Worm (Caenorhabditis elegans) whole organism, mixed stage, embryonic: Measurements from ENCODE around the gene ddx-19.

Experiments used
- M03D4.4 ChIP-seq: sonication (generic microtip); optimal IDR thresholded peaks from 2 replicates; lab custom pipeline; 2017; ENCODE audit warnings: mild to moderate bottlenecking, missing genetic modification characterization, missing compliant biosample characterization
- ceh-39 ChIP-seq: fragments of 150-350 bp; optimal IDR thresholded peaks from 2 replicates; lab custom pipeline; 2014; ENCODE audit warnings: missing biosample characterization, missing genetic modification characterization
- ceh-43 ChIP-seq: fragments of 200-800 bp; sonication (Bioruptor generic); optimal IDR thresholded peaks from 2 replicates; lab custom pipeline; 2018; ENCODE audit warnings: mild to moderate bottlenecking, missing genetic modification characterization, moderate library complexity, missing compliant biosample characterization
- ces-1 ChIP-seq: fragments of 150-350 bp; optimal IDR thresholded peaks from 2 replicates; lab custom pipeline; 2014; ENCODE audit warnings: missing biosample characterization, missing genetic modification reagents, missing genetic modification characterization
- drap-1 ChIP-seq: fragments of 200-800 bp; sonication (Bioruptor generic); optimal IDR thresholded peaks from 3 replicates; lab custom pipeline; 2018; ENCODE audit warnings: mild to moderate bottlenecking, missing genetic modification characterization, missing compliant biosample characterization
- elt-1 ChIP-seq: sonication (generic microtip); optimal IDR thresholded peaks from 2 replicates; lab custom pipeline; 2017; ENCODE audit warnings: missing genetic modification characterization, mild to moderate bottlenecking, missing compliant biosample characterization, antibody characterized with exemption, moderate library complexity, borderline replicate concordance; ENCODE audit not compliant: insufficient read depth
- elt-3 ChIP-seq: fragments of 150-350 bp; optimal IDR thresholded peaks from 2 replicates; lab custom pipeline; 2014; ENCODE audit warnings: missing biosample characterization, missing genetic modification characterization
- flh-1 ChIP-seq: fragments of 200-800 bp; sonication (Bioruptor generic); optimal IDR thresholded peaks from 2 replicates; lab custom pipeline; 2018; ENCODE audit warnings: mild to moderate bottlenecking, missing genetic modification characterization, moderate library complexity, missing compliant biosample characterization
- ham-2 ChIP-seq: fragments of 200-800 bp; sonication (Bioruptor generic); optimal IDR thresholded peaks from 2 replicates; lab custom pipeline; 2018; ENCODE audit warnings: mild to moderate bottlenecking, missing genetic modification characterization, missing compliant biosample characterization
- hlh-1 ChIP-seq: fragments of 150-350 bp; optimal IDR thresholded peaks from 2 replicates; lab custom pipeline; 2014; ENCODE audit warnings: missing biosample characterization, missing genetic modification reagents, missing genetic modification characterization
- lin-13 ChIP-seq: fragments of 150-350 bp; optimal IDR thresholded peaks from 2 replicates; lab custom pipeline; 2014; ENCODE audit warnings: missing biosample characterization, missing genetic modification characterization
- lin-32 ChIP-seq: fragments of 200-800 bp; sonication (Bioruptor generic); optimal IDR thresholded peaks from 2 replicates; lab custom pipeline; 2018; ENCODE audit warnings: mild to moderate bottlenecking, missing genetic modification characterization, missing compliant biosample characterization
- lsy-2 ChIP-seq: fragments of 150-350 bp; optimal IDR thresholded peaks from 2 replicates; lab custom pipeline; 2014; ENCODE audit warnings: missing biosample characterization, missing genetic modification characterization
- mab-5 ChIP-seq: fragments of 150-350 bp; optimal IDR thresholded peaks from 2 replicates; lab custom pipeline; 2014; ENCODE audit warnings: missing biosample characterization, missing genetic modification characterization
- mep-1 ChIP-seq: fragments of 150-350 bp; optimal IDR thresholded peaks from 2 replicates; lab custom pipeline; 2017; ENCODE audit warnings: missing biosample characterization, missing genetic modification reagents, missing genetic modification characterization, inconsistent platforms
- mls-2 ChIP-seq: sonication (generic microtip); optimal IDR thresholded peaks from 2 replicates; lab custom pipeline; 2016; ENCODE audit warnings: mild to moderate bottlenecking, missing genetic modification characterization, moderate library complexity, missing compliant biosample characterization
- nhr-12 ChIP-seq: fragments of 150-350 bp; optimal IDR thresholded peaks from 2 replicates; lab custom pipeline; 2014; ENCODE audit warnings: missing biosample characterization, missing genetic modification characterization
- nhr-2 ChIP-seq: fragments of 150-350 bp; optimal IDR thresholded peaks from 2 replicates; lab custom pipeline; 2014; ENCODE audit warnings: missing biosample characterization, missing genetic modification characterization
- nhr-237 ChIP-seq: fragments of 150-350 bp; optimal IDR thresholded peaks from 2 replicates; lab custom pipeline; 2014; ENCODE audit warnings: missing biosample characterization, missing genetic modification characterization
- nhr-28 ChIP-seq: fragments of 150-350 bp; optimal IDR thresholded peaks from 2 replicates; lab custom pipeline; 2014; ENCODE audit warnings: missing biosample characterization, missing genetic modification characterization
- nhr-76 ChIP-seq: sonication (generic microtip); optimal IDR thresholded peaks from 2 replicates; lab custom pipeline; 2017; ENCODE audit warnings: missing biosample characterization, missing genetic modification characterization
- pha-4 ChIP-seq: fragments of 150-350 bp; optimal IDR thresholded peaks from 2 replicates; lab custom pipeline; 2018; ENCODE audit warnings: missing biosample characterization, missing genetic modification reagents, missing genetic modification characterization
- sem-2 ChIP-seq: fragments of 200-800 bp; sonication (Bioruptor generic); optimal IDR thresholded peaks from 2 replicates; lab custom pipeline; 2018; ENCODE audit warnings: mild to moderate bottlenecking, missing genetic modification characterization, missing compliant biosample characterization
- snpc-4 ChIP-seq: fragments of 150-350 bp; optimal IDR thresholded peaks from 2 replicates; lab custom pipeline; 2014; ENCODE audit warnings: missing biosample characterization, missing genetic modification characterization
- sptf-1 ChIP-seq: sonication (generic microtip); optimal IDR thresholded peaks from 2 replicates; lab custom pipeline; 2017; ENCODE audit warnings: mild to moderate bottlenecking, missing genetic modification characterization, moderate library complexity, missing compliant biosample characterization
- tbx-8 ChIP-seq: fragments of 200-800 bp; sonication (Bioruptor generic); optimal IDR thresholded peaks from 2 replicates; lab custom pipeline; 2018; ENCODE audit warnings: mild to moderate bottlenecking, missing genetic modification characterization, moderate library complexity, missing compliant biosample characterization
- unc-120 ChIP-seq: sonication (generic microtip); optimal IDR thresholded peaks from 2 replicates; lab custom pipeline; 2017; ENCODE audit warnings: missing genetic modification characterization, missing compliant biosample characterization; ENCODE audit not compliant: poor library complexity, severe bottlenecking
- unc-39 ChIP-seq: fragments of 150-350 bp; optimal IDR thresholded peaks from 2 replicates; lab custom pipeline; 2014; ENCODE audit warnings: missing biosample characterization, missing genetic modification characterization
- unc-62 ChIP-seq: fragments of 150-350 bp; optimal IDR thresholded peaks from 2 replicates; lab custom pipeline; 2014; ENCODE audit warnings: missing biosample characterization, missing genetic modification reagents, missing genetic modification characterization
- zip-8 ChIP-seq: fragments of 150-350 bp; optimal IDR thresholded peaks from 2 replicates; lab custom pipeline; 2014; ENCODE audit warnings: missing biosample characterization, missing genetic modification characterization
- ztf-11 ChIP-seq: fragments of 150-350 bp; optimal IDR thresholded peaks from 2 replicates; lab custom pipeline; 2014; ENCODE audit warnings: missing biosample characterization, missing genetic modification characterization

ddx-19 gene

ce11 chrII:8859596-8859995 is 25.1 kb upstream of the ddx-19 start, which contains the start of gene snb-6:
TSS of gene snb-6 (minus strand) at chrII:8859696.
- TF ChIP-seq nhr-2 (no peak), unc-39 (tag; lab: Kevin White, UChicago) (no peak), mab-5 (tag; lab: Kevin White, UChicago) (no peak)
- TF ChIP-seq, all 35 proteins: peak for 0

ce11 chrII:8865078-8865477 is 19.6 kb upstream of the ddx-19 start, which contains the start of gene npr-20:
TSS of gene npr-20 (minus strand) at chrII:8865178.
- no peak for TF ChIP-seq mls-2 (tag; lab: Kevin White, UChicago)
- TF ChIP-seq hlh-1 (tag; lab: Kevin White, UChicago), result no peak
- TF ChIP-seq drap-1 (GFP tag; lab: Kevin White, UChicago), result no peak
- TF ChIP-seq unc-62 (GFP tag; lab: Kevin White, UChicago), result no peak
- TF ChIP-seq snpc-4, result no peak

- no peak for TF ChIP-seq mep-1 (tag; lab: Kevin White, UChicago)
- TF ChIP-seq ceh-43 (GFP tag; lab: Kevin White, UChicago), result no peak
- no peak for TF ChIP-seq lin-13
- TF ChIP-seq nhr-237 (tag; lab: Kevin White, UChicago), result no peak
- TF ChIP-seq snpc-4, result no peak
- TF ChIP-seq lsy-2 (tag; lab: Kevin White, UChicago), result no peak
- TF ChIP-seq lin-32 (GFP tag; lab: Kevin White, UChicago), result no peak
- TF ChIP-seq pha-4 (tag; lab: Kevin White, UChicago), result no peak
- TF ChIP-seq mab-5 (tag; lab: Kevin White, UChicago), result no peak
- no peak for TF ChIP-seq nhr-76 (tag; lab: Kevin White, UChicago)
- no peak for TF ChIP-seq hlh-1 (tag; lab: Kevin White, UChicago)
- TF ChIP-seq ceh-39 (tag; lab: Kevin White, UChicago), result no peak
- TF ChIP-seq zip-8, result no peak
- TF ChIP-seq ham-2 (GFP tag; lab: Kevin White, UChicago), result no peak
- TF ChIP-seq sem-2 (GFP tag; lab: Kevin White, UChicago), result no peak
- TF ChIP-seq nhr-12 (tag; lab: Kevin White, UChicago), result no peak
- no peak for TF ChIP-seq nhr-28 (tag; lab: Kevin White, UChicago)
- no peak for TF ChIP-seq mls-2 (tag; lab: Kevin White, UChicago)
- TF ChIP-seq unc-120, result no peak
Measured at ce11 chrII:8866844-8867243, 17.9 kb upstream of the ddx-19 start.

- TF ChIP-seq unc-62 (GFP tag; lab: Kevin White, UChicago) (no peak), nhr-76 (tag; lab: Kevin White, UChicago) (no peak), nhr-237 (tag; lab: Kevin White, UChicago) (no peak), hlh-1 (tag; lab: Kevin White, UChicago) (no peak), mep-1 (tag; lab: Kevin White, UChicago) (no peak), nhr-2 (no peak), ces-1 (no peak), drap-1 (GFP tag; lab: Kevin White, UChicago) (no peak), ztf-11 (tag; lab: Kevin White, UChicago) (no peak), ceh-39 (tag; lab: Kevin White, UChicago) (no peak), elt-1 (tag; lab: Kevin White, UChicago) (no peak), flh-1 (GFP tag; lab: Kevin White, UChicago) (no peak), unc-120 (no peak)
Measured at ce11 chrII:8873842-8874241, 10.9 kb upstream of the ddx-19 start, which contains the start of gene T07D4.2. TSS of gene T07D4.2 (minus strand) at chrII:8873942.

- TF ChIP-seq unc-120, result no peak
- TF ChIP-seq nhr-2, result peak; percentile 1
- TF ChIP-seq, all 35 proteins: peak for 1
Measured at ce11 chrII:8877032-8877985, 7.4 kb upstream of the ddx-19 start.

- TF ChIP-seq zip-8, result no peak
- no peak for TF ChIP-seq sptf-1
- TF ChIP-seq nhr-12 (tag; lab: Kevin White, UChicago), result no peak
- no peak for TF ChIP-seq drap-1 (GFP tag; lab: Kevin White, UChicago)
- TF ChIP-seq hlh-1 (tag; lab: Kevin White, UChicago), result no peak
- no peak for TF ChIP-seq M03D4.4 (tag; lab: Kevin White, UChicago)
- no peak for TF ChIP-seq tbx-8 (GFP tag; lab: Kevin White, UChicago)
- TF ChIP-seq unc-120, result no peak
- no peak for TF ChIP-seq elt-3 (tag; lab: Kevin White, UChicago)
- no peak for TF ChIP-seq ztf-11 (tag; lab: Kevin White, UChicago)
- TF ChIP-seq nhr-76 (tag; lab: Kevin White, UChicago), result no peak
- no peak for TF ChIP-seq mep-1 (tag; lab: Kevin White, UChicago)
- no peak for TF ChIP-seq ham-2 (GFP tag; lab: Kevin White, UChicago)
- TF ChIP-seq lin-32 (GFP tag; lab: Kevin White, UChicago), result no peak
- TF ChIP-seq pha-4 (tag; lab: Kevin White, UChicago), result no peak
- TF ChIP-seq lin-13, result no peak
- no peak for TF ChIP-seq mab-5 (tag; lab: Kevin White, UChicago)
Measured at ce11 chrII:8878528-8878927, 6.2 kb upstream of the ddx-19 start.
